Fruit fly (Drosophila melanogaster) whole organism, wandering third instar larva: Measurements from ENCODE around the gene CG5568.

Source experiments
- dmrt93B ChIP-seq: fragments of 200-800 bp; sonication (Bioruptor generic); optimal IDR thresholded peaks from 2 replicates; lab custom pipeline; 2018; ENCODE audit warnings: missing biosample characterization, mild to moderate bottlenecking, missing genetic modification characterization
- jim ChIP-seq: fragments of 175-275, 200-325 bp; sonication (Bioruptor generic); optimal IDR thresholded peaks from 2 replicates; lab custom pipeline; 2016; ENCODE audit warnings: missing biosample characterization, mild to moderate bottlenecking, missing genetic modification characterization
- rgr ChIP-seq: fragments of 200-800 bp; sonication (Bioruptor generic); optimal IDR thresholded peaks from 3 replicates; lab custom pipeline; 2016; ENCODE audit warnings: missing biosample characterization, mild to moderate bottlenecking, missing genetic modification characterization

DNA sequence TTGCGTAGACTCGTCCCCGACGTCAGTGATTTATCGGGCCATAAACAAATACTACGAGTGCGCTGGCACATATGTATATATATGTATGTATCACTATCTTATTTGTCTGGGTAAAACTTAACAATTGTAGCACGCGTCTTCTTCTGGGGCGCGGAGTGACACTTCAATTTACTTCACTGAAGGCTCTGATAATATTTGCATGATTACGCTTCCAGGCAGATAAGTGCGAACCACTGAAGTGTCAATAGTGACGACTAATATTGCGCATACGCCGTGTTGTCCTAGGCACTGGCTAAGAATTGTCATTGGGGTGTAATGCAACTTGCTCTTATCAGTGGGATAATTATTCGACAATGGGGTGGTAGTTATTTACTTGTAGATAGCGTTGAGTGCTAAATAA is 49.8 kb upstream of the CG5568 start:
- peak; percentile 4 for TF ChIP-seq rgr (GFP tag; lab: Kevin White, UChicago)
- no peak for TF ChIP-seq dmrt93B (GFP tag; lab: Kevin White, UChicago)
- TF ChIP-seq jim (GFP tag; lab: Kevin White, UChicago) = no peak
